Worm (Caenorhabditis elegans): ENCODE results near the gene sgt-1.

ce11 chrII:4914214-4914613 lies 10.6 kb upstream of the sgt-1 start, which contains the start of gene R05F9.11:
- TF ChIP-seq unc-86 (tag; optimal IDR thresholded peaks at IDR 0.05) = no peak
- no peak for TF ChIP-seq mdl-1 (tag; optimal IDR thresholded peaks at IDR 0.05)
- TF ChIP-seq unc-62 (GFP tag; optimal IDR thresholded peaks at IDR 0.05) = no peak

Measured in whole organism, L1 larva.